Fruit fly (Drosophila melanogaster) whole organism, adult: ENCODE results near the gene Dip-B.

Experiments used
- CG1620 ChIP-seq: fragments of 200-800 bp; sonication (Bioruptor generic); optimal IDR thresholded peaks from 2 replicates; lab custom pipeline; 2016; ENCODE audit warnings: missing biosample characterization, missing genetic modification characterization
- CG33017 ChIP-seq: fragments of 200-800 bp; sonication (Bioruptor generic); optimal IDR thresholded peaks from 2 replicates; lab custom pipeline; 2018; ENCODE audit warnings: missing biosample characterization, mild to moderate bottlenecking, missing genetic modification characterization, moderate library complexity
- CG7045 ChIP-seq: fragments of 200-800 bp; sonication (Bioruptor generic); optimal IDR thresholded peaks from 2 replicates; lab custom pipeline; 2017; ENCODE audit warnings: missing biosample characterization, mild to moderate bottlenecking, missing genetic modification characterization
- Clk ChIP-seq: fragments of 200-800 bp; sonication (Bioruptor generic); optimal IDR thresholded peaks from 2 replicates; lab custom pipeline; 2017; ENCODE audit warnings: missing biosample characterization, missing genetic modification characterization
- Crg-1 ChIP-seq: fragments of 200-800 bp; sonication (Bioruptor generic); optimal IDR thresholded peaks from 2 replicates; lab custom pipeline; 2016; ENCODE audit warnings: missing biosample characterization, missing genetic modification characterization
- bab1 ChIP-seq: fragments of 200-800 bp; sonication (Bioruptor generic); optimal IDR thresholded peaks from 3 replicates; lab custom pipeline; 2019; ENCODE audit warnings: missing biosample characterization, mild to moderate bottlenecking, missing genetic modification characterization, moderate library complexity
- cic ChIP-seq: fragments of 200-800 bp; sonication (Bioruptor generic); optimal IDR thresholded peaks from 2 replicates; lab custom pipeline; 2017; ENCODE audit warnings: missing biosample characterization, mild to moderate bottlenecking, missing genetic modification characterization, moderate library complexity
- kay ChIP-seq: fragments of 200-800 bp; sonication (Bioruptor generic); peaks from one replicate; lab custom pipeline; 2016; ENCODE audit warnings: missing biosample characterization, missing genetic modification characterization, borderline replicate concordance
- ovo ChIP-seq: fragments of 200-800 bp; sonication (Bioruptor generic); optimal IDR thresholded peaks from 2 replicates; lab custom pipeline; 2016; ENCODE audit warnings: missing biosample characterization, missing genetic modification characterization
- pad ChIP-seq: fragments of 200-800 bp; sonication (Bioruptor generic); optimal IDR thresholded peaks from 3 replicates; lab custom pipeline; 2017; ENCODE audit warnings: missing biosample characterization, missing genetic modification characterization, mild to moderate bottlenecking, moderate library complexity, missing genetic modification reagents
- toe ChIP-seq: fragments of 200-800 bp; sonication (Bioruptor generic); optimal IDR thresholded peaks from 2 replicates; lab custom pipeline; 2016; ENCODE audit warnings: missing biosample characterization, missing genetic modification characterization

DNA sequence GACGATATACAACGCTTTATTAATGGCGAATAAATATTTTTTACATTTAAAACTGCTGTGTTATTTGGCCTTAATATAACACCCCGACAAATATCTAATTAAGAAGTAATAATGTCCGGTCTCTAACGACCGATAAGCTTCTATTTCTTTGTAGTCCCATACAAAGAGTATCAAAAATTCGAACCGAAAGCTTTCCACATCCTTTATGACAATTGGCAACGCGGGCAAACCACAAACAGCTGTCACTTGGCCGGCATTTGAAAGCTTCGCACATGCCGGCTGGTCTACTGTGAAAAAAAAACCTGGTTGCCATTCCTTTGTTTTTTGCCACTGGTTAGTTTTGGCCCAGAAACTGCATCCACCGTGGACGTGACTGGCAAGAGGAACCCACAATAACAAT, at the start of gene Dip-B:
- TF ChIP-seq pad (GFP tag; lab: Kevin White, UChicago) (no peak), bab1 (GFP tag; lab: Kevin White, UChicago) (peak; percentile 4), cic (GFP tag; lab: Kevin White, UChicago) (no peak), ovo (GFP tag; lab: Kevin White, UChicago) (no peak), CG7045 (GFP tag; lab: Kevin White, UChicago) (no peak), CG33017 (tag; lab: Kevin White, UChicago) (no peak), Crg-1 (GFP tag; lab: Kevin White, UChicago) (no peak), Clk (no peak), toe (GFP tag; lab: Kevin White, UChicago) (no peak), kay (GFP tag; lab: Kevin White, UChicago) (no peak), CG1620 (GFP tag; lab: Kevin White, UChicago) (no peak)
